Fruit fly (Drosophila melanogaster) whole organism, embryonic: ENCODE results near the gene Vps37B.
A peak's percentile ranks its signal among the peaks of the same experiment; 100 is the strongest.

Experiments used
- Antp ChIP-seq: fragments of 200-800 bp; sonication (Bioruptor generic); optimal IDR thresholded peaks from 3 replicates; lab custom pipeline; 2016; ENCODE audit warnings: missing biosample characterization, missing genetic modification characterization
- CG1024 ChIP-seq: fragments of 200-800 bp; sonication (Bioruptor generic); IDR thresholded peaks from 2 replicates; pipeline ENCODE4 v1.3.6; 2022; ENCODE audit warnings: missing biosample characterization, missing genetic modification characterization
- CG10321 ChIP-seq: fragments of 200-800 bp; sonication (Bioruptor generic); IDR thresholded peaks from 2 replicates; pipeline ENCODE4 v1.3.6; 2022; ENCODE audit warnings: missing biosample characterization, missing genetic modification characterization
- CG11723 ChIP-seq: fragments of 200-800 bp; sonication (Bioruptor generic); optimal IDR thresholded peaks from 2 replicates; lab custom pipeline; 2017; ENCODE audit warnings: missing biosample characterization, mild to moderate bottlenecking, missing genetic modification characterization
- CG12219 ChIP-seq: fragments of 200-800 bp; sonication (Bioruptor generic); optimal IDR thresholded peaks from 3 replicates; lab custom pipeline; 2018; ENCODE audit warnings: missing biosample characterization, mild to moderate bottlenecking, missing genetic modification characterization
- CG1233 ChIP-seq: fragments of 200-800 bp; sonication (Bioruptor generic); optimal IDR thresholded peaks from 4 replicates; lab custom pipeline; 2018; ENCODE audit warnings: missing biosample characterization, mild to moderate bottlenecking, missing genetic modification characterization
- CG13424 ChIP-seq: fragments of 200-800 bp; sonication (Bioruptor generic); optimal IDR thresholded peaks from 2 replicates; lab custom pipeline; 2019; ENCODE audit warnings: missing biosample characterization, mild to moderate bottlenecking, missing genetic modification characterization, moderate library complexity
- CG14965 ChIP-seq: fragments of 200-800 bp; sonication (Bioruptor generic); optimal IDR thresholded peaks from 2 replicates; lab custom pipeline; 2016; ENCODE audit warnings: missing biosample characterization, missing genetic modification characterization, borderline replicate concordance
- CG16863 ChIP-seq: fragments of 200-800 bp; sonication (Bioruptor generic); optimal IDR thresholded peaks from 3 replicates; lab custom pipeline; 2016; ENCODE audit warnings: missing biosample characterization, missing genetic modification characterization
- CG18764 ChIP-seq: fragments of 200-800 bp; sonication (Bioruptor generic); optimal IDR thresholded peaks from 3 replicates; lab custom pipeline; 2016; ENCODE audit warnings: missing biosample characterization, missing genetic modification characterization
- CG31441 ChIP-seq: fragments of 200-800 bp; sonication (Bioruptor generic); IDR thresholded peaks from 2 replicates; pipeline ENCODE4 v1.3.6; 2022; ENCODE audit warnings: missing biosample characterization, missing genetic modification characterization
- CG32532 ChIP-seq: fragments of 200-800 bp; sonication (Bioruptor generic); IDR thresholded peaks from 2 replicates; pipeline ENCODE4 v1.3.6; 2022; ENCODE audit warnings: missing biosample characterization, missing genetic modification characterization
- CG4404 ChIP-seq: fragments of 200-800 bp; sonication (Bioruptor generic); IDR thresholded peaks from 2 replicates; pipeline ENCODE4 v1.3.6; 2022; ENCODE audit warnings: missing biosample characterization, missing genetic modification characterization
- CG4424 ChIP-seq: fragments of 200-800 bp; sonication (Bioruptor generic); optimal IDR thresholded peaks from 3 replicates; lab custom pipeline; 2016; ENCODE audit warnings: missing biosample characterization, missing genetic modification characterization
- CG4707 ChIP-seq: fragments of 200-800 bp; sonication (Bioruptor generic); optimal IDR thresholded peaks from 2 replicates; lab custom pipeline; 2018; ENCODE audit warnings: missing biosample characterization, mild to moderate bottlenecking, missing genetic modification characterization, moderate library complexity
- CG7271 ChIP-seq: fragments of 200-800 bp; sonication (Bioruptor generic); optimal IDR thresholded peaks from 2 replicates; lab custom pipeline; 2018; ENCODE audit warnings: missing biosample characterization, mild to moderate bottlenecking, missing genetic modification characterization, moderate library complexity
- CG8359 ChIP-seq: fragments of 200-800 bp; sonication (Bioruptor generic); optimal IDR thresholded peaks from 2 replicates; lab custom pipeline; 2017; ENCODE audit warnings: missing biosample characterization, mild to moderate bottlenecking, missing genetic modification characterization, borderline replicate concordance
- CHES-1-like ChIP-seq: fragments of 200-800 bp; sonication (Bioruptor generic); optimal IDR thresholded peaks from 2 replicates; lab custom pipeline; 2016; ENCODE audit warnings: missing biosample characterization, missing genetic modification characterization
- Dip2 ChIP-seq: fragments of 200-800 bp; sonication (Bioruptor generic); IDR thresholded peaks from 2 replicates; pipeline ENCODE4 v1.3.6; 2022; ENCODE audit warnings: missing biosample characterization, missing genetic modification characterization
- Dref ChIP-seq: fragments of 200-800 bp; sonication (Bioruptor generic); IDR thresholded peaks from 2 replicates; pipeline ENCODE4 v1.3.6; 2022; ENCODE audit warnings: missing biosample characterization, missing genetic modification characterization
- Fer1 ChIP-seq: fragments of 200-800 bp; sonication (Bioruptor generic); optimal IDR thresholded peaks from 2 replicates; lab custom pipeline; 2017; ENCODE audit warnings: missing biosample characterization, mild to moderate bottlenecking, missing genetic modification characterization
- Fer3 ChIP-seq: fragments of 200-800 bp; sonication (Bioruptor generic); optimal IDR thresholded peaks from 2 replicates; lab custom pipeline; 2018; ENCODE audit warnings: missing biosample characterization, mild to moderate bottlenecking, missing genetic modification characterization, moderate library complexity
- H2.0 ChIP-seq: fragments of 200-800 bp; sonication (Bioruptor generic); IDR thresholded peaks from 2 replicates; pipeline ENCODE4 v1.3.6; 2022; ENCODE audit warnings: missing biosample characterization, missing genetic modification characterization
- HmgD ChIP-seq: fragments of 200-800 bp; sonication (Bioruptor generic); optimal IDR thresholded peaks from 3 replicates; lab custom pipeline; 2016; ENCODE audit warnings: missing biosample characterization, missing genetic modification characterization
- Hmr ChIP-seq: fragments of 200-800 bp; sonication (Bioruptor generic); optimal IDR thresholded peaks from 3 replicates; lab custom pipeline; 2017; ENCODE audit warnings: mild to moderate bottlenecking, missing biosample characterization, missing genetic modification reagents, missing genetic modification characterization
- Kr ChIP-seq: fragments of 200-800 bp; sonication (Bioruptor generic); optimal IDR thresholded peaks from 2 replicates; lab custom pipeline; 2017; ENCODE audit warnings: missing biosample characterization, mild to moderate bottlenecking, missing genetic modification characterization
- Mrtf ChIP-seq: fragments of 200-800 bp; sonication (Bioruptor generic); IDR thresholded peaks from 3 replicates; pipeline ENCODE4 v1.3.6; 2022; ENCODE audit warnings: missing biosample characterization, missing genetic modification characterization
- Six4 ChIP-seq: fragments of 200-800 bp; sonication (Bioruptor generic); optimal IDR thresholded peaks from 2 replicates; lab custom pipeline; 2016; ENCODE audit warnings: missing biosample characterization, missing genetic modification characterization
- Spps ChIP-seq: fragments of 200-800 bp; sonication (Bioruptor generic); optimal IDR thresholded peaks from 2 replicates; lab custom pipeline; 2018; ENCODE audit warnings: missing biosample characterization, mild to moderate bottlenecking, missing genetic modification characterization
- Sry-β ChIP-seq: fragments of 200-800 bp; sonication (Bioruptor generic); optimal IDR thresholded peaks from 2 replicates; lab custom pipeline; 2018; ENCODE audit warnings: missing biosample characterization, mild to moderate bottlenecking, missing genetic modification characterization, moderate library complexity
- Sry-δ ChIP-seq: fragments of 200-800 bp; sonication (Bioruptor generic); optimal IDR thresholded peaks from 2 replicates; lab custom pipeline; 2016; ENCODE audit warnings: missing biosample characterization, missing genetic modification characterization
- Stat92E ChIP-seq, 3 experiments: fragments of >200 bp in 2 of 3; fragments of 200-800 bp in 1 of 3; sonication (Bioruptor generic) in 1 of 3; optimal IDR thresholded peaks; 2 replicates each; lab custom pipeline; 2017 to 2019; ENCODE audit warnings: missing biosample characterization in 3 of 3, missing genetic modification characterization in 3 of 3, mild to moderate bottlenecking in 1 of 3, moderate library complexity in 1 of 3
- Taf1 ChIP-seq: fragments of 200-800 bp; sonication (Bioruptor generic); IDR thresholded peaks from 2 replicates; pipeline ENCODE4 v1.3.6; 2022; ENCODE audit warnings: missing biosample characterization, missing genetic modification characterization
- dmrt99B ChIP-seq: fragments of 200-800 bp; sonication (Bioruptor generic); optimal IDR thresholded peaks from 2 replicates; lab custom pipeline; 2018; ENCODE audit warnings: missing biosample characterization, mild to moderate bottlenecking, missing genetic modification characterization, moderate library complexity
- dysf ChIP-seq: fragments of 200-800 bp; sonication (Bioruptor generic); IDR thresholded peaks from 3 replicates; pipeline ENCODE4 v1.3.6; 2022; ENCODE audit warnings: missing biosample characterization, missing genetic modification characterization
- grau ChIP-seq: fragments of 200-800 bp; optimal IDR thresholded peaks from 3 replicates; lab custom pipeline; 2019; ENCODE audit warnings: missing biosample characterization, mild to moderate bottlenecking, missing genetic modification characterization, moderate library complexity
- jumu ChIP-seq: fragments of 200-800 bp; sonication (Bioruptor generic); optimal IDR thresholded peaks from 3 replicates; lab custom pipeline; 2016; ENCODE audit warnings: missing biosample characterization, missing genetic modification characterization
- kni ChIP-seq: fragments of 200-800 bp; sonication (Bioruptor generic); optimal IDR thresholded peaks from 3 replicates; lab custom pipeline; 2017; ENCODE audit warnings: mild to moderate bottlenecking, missing biosample characterization, missing genetic modification reagents, missing genetic modification characterization
- peb ChIP-seq: fragments of 200-800 bp; sonication (Bioruptor generic); IDR thresholded peaks from 2 replicates; pipeline ENCODE4 v1.3.6; 2022; ENCODE audit warnings: missing biosample characterization, missing genetic modification characterization
- pita ChIP-seq: fragments of 200-800 bp; sonication (Bioruptor generic); optimal IDR thresholded peaks from 2 replicates; lab custom pipeline; 2017; ENCODE audit warnings: missing biosample characterization, mild to moderate bottlenecking, missing genetic modification characterization
- pnt ChIP-seq: fragments of 200-800 bp; sonication (Bioruptor generic); optimal IDR thresholded peaks from 3 replicates; lab custom pipeline; 2016; ENCODE audit warnings: missing biosample characterization, missing genetic modification characterization
- prd ChIP-seq, 3 experiments: fragments of >200 bp in 2 of 3; fragments of 200-800 bp in 1 of 3; sonication (Bioruptor generic) in 1 of 3; optimal IDR thresholded peaks in 2 of 3; IDR thresholded peaks in 1 of 3; 2 replicates in 2 of 3; 3 replicates in 1 of 3; pipeline versions ENCODE4 v1.3.6 to Lab custom; 2017 to 2022; ENCODE audit warnings: missing biosample characterization in 1 of 3, missing genetic modification characterization in 1 of 3
- rib ChIP-seq: fragments of 200-800 bp; sonication (Bioruptor generic); IDR thresholded peaks from 2 replicates; pipeline ENCODE4 v1.3.6; 2022; ENCODE audit warnings: missing biosample characterization, missing genetic modification characterization
- ro ChIP-seq: fragments of 200-800 bp; sonication (Bioruptor generic); IDR thresholded peaks from 2 replicates; pipeline ENCODE4 v1.3.6; 2022; ENCODE audit warnings: missing biosample characterization, missing genetic modification characterization
- sens ChIP-seq: fragments of 200-800 bp; sonication (Bioruptor generic); peaks from one replicate; lab custom pipeline; 2016; ENCODE audit warnings: missing biosample characterization, missing genetic modification characterization
- ssp ChIP-seq: fragments of 200-800 bp; sonication (Bioruptor generic); IDR thresholded peaks from 2 replicates; pipeline ENCODE4 v1.3.6; 2022; ENCODE audit warnings: missing biosample characterization, missing genetic modification characterization
- wor ChIP-seq: fragments of 200-800 bp; sonication (Bioruptor generic); IDR thresholded peaks from 2 replicates; pipeline ENCODE4 v1.3.6; 2022; ENCODE audit warnings: missing biosample characterization, missing genetic modification characterization
- zen ChIP-seq: fragments of 200-800 bp; sonication (Bioruptor generic); optimal IDR thresholded peaks from 3 replicates; lab custom pipeline; 2018; ENCODE audit warnings: missing biosample characterization, mild to moderate bottlenecking, missing genetic modification characterization, moderate library complexity

Gene Vps37B

dm6 chr3R:5215334-5216307, 10.3 kb upstream of the Vps37B start (continued):
- TF ChIP-seq CG10321 (GFP tag; lab: Robert Waterston, UW) (peak; percentile 48), zen (peak; percentile 89), rib (GFP tag; lab: Robert Waterston, UW) (peak; percentile 84), HmgD (GFP tag; lab: Kevin White, UChicago) (peak; percentile 98), CG4707 (GFP tag; lab: Kevin White, UChicago) (peak; percentile 98), CG1024 (peak; percentile 98), Sry-β (GFP tag; lab: Kevin White, UChicago) (peak; percentile 84), kni (GFP tag; lab: Kevin White, UChicago) (peak; percentile 100), CG11723 (GFP tag; lab: Kevin White, UChicago) (peak; percentile 99), CG13424 (peak; percentile 87), wor (GFP tag; lab: Robert Waterston, UW) (peak; percentile 81), peb (peak; percentile 93), Mrtf (GFP tag; lab: Robert Waterston, UW) (peak; percentile 86), prd (optimal IDR thresholded peaks at IDR 0.05; lab: Kevin White, UChicago) (no peak), prd (GFP tag; IDR thresholded peaks at IDR 0.05; lab: Robert Waterston, UW) (peak; percentile 91), Stat92E (GFP tag; optimal IDR thresholded peaks at IDR 0.05; lab: Kevin White, UChicago) (peak in 1 of 3 experiments; percentile 80), CG31441 (GFP tag; lab: Robert Waterston, UW) (peak; percentile 91), Fer3 (tag; lab: Kevin White, UChicago) (peak; percentile 84), H2.0 (GFP tag; lab: Robert Waterston, UW) (peak; percentile 82), Antp (peak; percentile 98), Spps (tag; lab: Kevin White, UChicago) (peak; percentile 99), Dref (GFP tag; lab: Robert Waterston, UW) (no peak), pita (no peak), Hmr (peak; percentile 66), jumu (peak; percentile 97), dmrt99B (tag; lab: Kevin White, UChicago) (peak; percentile 92), CG4424 (GFP tag; lab: Kevin White, UChicago) (peak; percentile 96), CG1233 (GFP tag; lab: Kevin White, UChicago) (peak; percentile 99), pnt (GFP tag; lab: Kevin White, UChicago) (peak; percentile 98), grau (peak; percentile 89), CG18764 (GFP tag; lab: Kevin White, UChicago) (peak; percentile 99), CG8359 (peak; percentile 96), sens (peak; percentile 100), Six4 (GFP tag; lab: Kevin White, UChicago) (peak; percentile 99), ro (GFP tag; lab: Robert Waterston, UW) (peak; percentile 79), Dip2 (GFP tag; lab: Robert Waterston, UW) (no peak), CG7271 (peak; percentile 92), Taf1 (GFP tag; lab: Robert Waterston, UW) (no peak), dysf (GFP tag; lab: Robert Waterston, UW) (peak; percentile 78), CG14965 (peak; percentile 95), Fer1 (GFP tag; lab: Kevin White, UChicago) (peak; percentile 84), Kr (GFP tag; lab: Kevin White, UChicago) (peak; percentile 100), CHES-1-like (GFP tag; lab: Kevin White, UChicago) (peak; percentile 98), CG4404 (GFP tag; lab: Robert Waterston, UW) (peak; percentile 75), Sry-δ (GFP tag; lab: Kevin White, UChicago) (peak; percentile 81), CG12219 (GFP tag; lab: Kevin White, UChicago) (peak; percentile 94), CG16863 (GFP tag; lab: Kevin White, UChicago) (peak; percentile 99), CG32532 (GFP tag; lab: Robert Waterston, UW) (peak; percentile 47), ssp (GFP tag; lab: Robert Waterston, UW) (peak; percentile 77)
